Worm (Caenorhabditis elegans): ENCODE measurements around the gene F58A6.2.

DNA sequence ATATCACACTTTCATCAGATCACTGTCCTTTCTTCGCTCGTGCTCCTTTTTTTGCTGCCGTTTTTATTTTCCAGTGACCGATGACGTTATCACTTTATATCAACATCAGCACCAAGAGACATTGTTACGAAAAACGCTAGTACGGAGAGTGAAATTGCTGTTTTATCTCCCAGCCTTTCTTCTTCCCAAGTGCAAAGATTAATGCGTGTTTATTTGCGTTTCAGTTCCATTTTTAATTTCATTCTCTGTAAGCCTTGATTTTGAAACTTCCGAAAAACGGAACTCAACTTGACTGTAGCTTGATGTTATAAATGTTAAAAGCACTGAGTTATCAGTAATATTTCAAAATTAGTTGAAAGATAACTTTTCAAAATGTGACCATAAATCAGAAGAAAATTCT lies 50.4 kb downstream of the F58A6.2 start:
- no peak for TF ChIP-seq ceh-9 (tag; optimal IDR thresholded peaks at IDR 0.05)
- TF ChIP-seq hlh-15 (tag; optimal IDR thresholded peaks at IDR 0.05) = no peak
- no peak for TF ChIP-seq ahr-1 (tag; optimal IDR thresholded peaks at IDR 0.05)
- TF ChIP-seq K09A11.1 (tag; optimal IDR thresholded peaks at IDR 0.05; ENCODE audit: insufficient read depth) = no peak
- TF ChIP-seq hlh-6 (tag; optimal IDR thresholded peaks at IDR 0.05) = no peak
- no peak for TF ChIP-seq nhr-232 (tag; optimal IDR thresholded peaks at IDR 0.05)
- TF ChIP-seq nhr-11 (tag; optimal IDR thresholded peaks at IDR 0.05) = no peak
- no peak for TF ChIP-seq K02D7.2 (tag; optimal IDR thresholded peaks at IDR 0.05)
- TF ChIP-seq rnt-1 (tag; optimal IDR thresholded peaks at IDR 0.05) = no peak
- no peak for TF ChIP-seq ceh-2 (tag; optimal IDR thresholded peaks at IDR 0.05)
- TF ChIP-seq tbx-2 (tag; optimal IDR thresholded peaks at IDR 0.05) = no peak
- TF ChIP-seq sdc-2 (tag; optimal IDR thresholded peaks at IDR 0.05) = no peak
- TF ChIP-seq pha-2 (tag; optimal IDR thresholded peaks at IDR 0.05) = no peak
